Worm (Caenorhabditis elegans) whole organism, L4 larva: ENCODE results near the gene T22B7.3.
A peak's percentile ranks its signal among the peaks of the same experiment; 100 is the strongest.

Experiments
- F10B5.3 ChIP-seq: sonication (generic microtip); optimal IDR thresholded peaks from 2 replicates; lab custom pipeline; 2016; ENCODE audit warnings: mild to moderate bottlenecking, missing genetic modification characterization, missing compliant biosample characterization
- F26F4.8 ChIP-seq: fragments of 200-800 bp; sonication (Bioruptor generic); conservative IDR thresholded peaks from 2 replicates; pipeline ENCODE4 v1.3.6; 2022; ENCODE audit warnings: missing genetic modification characterization, missing compliant biosample characterization
- T20F7.1 ChIP-seq: fragments of 200-800 bp; sonication (Bioruptor generic); optimal IDR thresholded peaks from 2 replicates; lab custom pipeline; 2018; ENCODE audit warnings: mild to moderate bottlenecking, missing genetic modification characterization, missing compliant biosample characterization
- T26A8.4 ChIP-seq: fragments of 200-800 bp; sonication (Bioruptor generic); IDR thresholded peaks from 2 replicates; pipeline ENCODE4 v1.3.6; 2022; ENCODE audit warnings: missing genetic modification characterization, missing compliant biosample characterization
- Y105C5A.15 ChIP-seq: fragments of 200-800 bp; sonication (Bioruptor generic); IDR thresholded peaks from 2 replicates; pipeline ENCODE4 v1.3.6; 2022; ENCODE audit warnings: missing genetic modification characterization, missing compliant biosample characterization
- Y48G9A.11 ChIP-seq: fragments of 200-800 bp; sonication (Bioruptor generic); IDR thresholded peaks from 2 replicates; pipeline ENCODE4 v1.3.6; 2022; ENCODE audit warnings: missing genetic modification reagents, missing genetic modification characterization, missing compliant biosample characterization
- ZK337.2 ChIP-seq: fragments of 200-800 bp; sonication (Bioruptor generic); IDR thresholded peaks from 2 replicates; pipeline ENCODE4 v1.3.6; 2022; ENCODE audit warnings: missing genetic modification reagents, missing genetic modification characterization, missing compliant biosample characterization
- aha-1 ChIP-seq: fragments of 150-350 bp; peaks from one replicate; lab custom pipeline; 2014; ENCODE audit warnings: missing biosample characterization, missing genetic modification characterization
- aly-2 ChIP-seq: sonication (generic microtip); optimal IDR thresholded peaks from 2 replicates; lab custom pipeline; 2018; ENCODE audit warnings: missing biosample characterization, missing genetic modification characterization
- ama-1 ChIP-seq: fragments of 150-350 bp; optimal IDR thresholded peaks from 2 replicates; lab custom pipeline; 2014; ENCODE audit warnings: inconsistent platforms, mixed read lengths
- arid-1 ChIP-seq: fragments of 200-800 bp; sonication (Bioruptor generic); conservative IDR thresholded peaks from 2 replicates; pipeline ENCODE4 v1.3.6; 2022; ENCODE audit warnings: missing genetic modification reagents, missing genetic modification characterization, missing compliant biosample characterization
- attf-4 ChIP-seq: sonication (generic microtip); optimal IDR thresholded peaks from 3 replicates; lab custom pipeline; 2017; ENCODE audit warnings: missing biosample characterization, missing genetic modification characterization
- ceh-20 ChIP-seq: fragments of 200-800 bp; sonication (Bioruptor generic); IDR thresholded peaks from 2 replicates; pipeline ENCODE4 v1.3.6; 2022; ENCODE audit warnings: missing genetic modification reagents, missing genetic modification characterization, missing compliant biosample characterization
- ceh-32 ChIP-seq: sonication (generic microtip); optimal IDR thresholded peaks from 2 replicates; lab custom pipeline; 2016; ENCODE audit warnings: mild to moderate bottlenecking, missing genetic modification characterization, missing compliant biosample characterization; ENCODE audit not compliant: poor library complexity
- daf-8 ChIP-seq: fragments of 200-800 bp; sonication (Bioruptor generic); IDR thresholded peaks from 2 replicates; pipeline ENCODE4 v1.3.6; 2022; ENCODE audit warnings: missing genetic modification characterization, missing compliant biosample characterization
- dmd-6 ChIP-seq: fragments of 200-800 bp; sonication (Bioruptor generic); IDR thresholded peaks from 2 replicates; pipeline ENCODE4 v1.3.6; 2022; ENCODE audit warnings: missing genetic modification reagents, missing genetic modification characterization, missing compliant biosample characterization
- dmd-8 ChIP-seq: fragments of 200-800 bp; sonication (Bioruptor generic); IDR thresholded peaks from 2 replicates; pipeline ENCODE4 v1.3.6; 2022; ENCODE audit warnings: missing genetic modification characterization, missing compliant biosample characterization
- dpl-1 ChIP-seq: fragments of 150-350 bp; optimal IDR thresholded peaks from 2 replicates; lab custom pipeline; 2014; ENCODE audit warnings: missing biosample characterization, missing genetic modification reagents, missing genetic modification characterization
- dve-1 ChIP-seq: sonication (generic microtip); optimal IDR thresholded peaks from 2 replicates; lab custom pipeline; 2017; ENCODE audit warnings: antibody characterized with exemption, mild to moderate bottlenecking, missing genetic modification characterization, missing compliant biosample characterization; ENCODE audit not compliant: insufficient read depth
- fos-1 ChIP-seq: fragments of 150-350 bp; optimal IDR thresholded peaks from 2 replicates; lab custom pipeline; 2014; ENCODE audit warnings: missing biosample characterization, missing genetic modification characterization
- hlh-11 ChIP-seq: fragments of 200-800 bp; sonication (Bioruptor generic); optimal IDR thresholded peaks from 2 replicates; lab custom pipeline; 2018; ENCODE audit warnings: mild to moderate bottlenecking, missing genetic modification characterization, missing compliant biosample characterization
- hlh-30 ChIP-seq: sonication (generic microtip); optimal IDR thresholded peaks from 2 replicates; lab custom pipeline; 2017; ENCODE audit warnings: antibody characterized with exemption, mild to moderate bottlenecking, missing genetic modification characterization, missing compliant biosample characterization; ENCODE audit not compliant: insufficient read depth
- hmg-1.1 ChIP-seq: fragments of 200-800 bp; sonication (Bioruptor generic); IDR thresholded peaks from 2 replicates; pipeline ENCODE4 v1.3.6; 2022; ENCODE audit warnings: missing genetic modification reagents, missing genetic modification characterization, missing compliant biosample characterization
- jun-1 ChIP-seq: fragments of 150-350 bp; optimal IDR thresholded peaks from 2 replicates; lab custom pipeline; 2014; ENCODE audit warnings: missing biosample characterization, missing genetic modification reagents, missing genetic modification characterization
- lim-7 ChIP-seq: fragments of 200-800 bp; sonication (Bioruptor generic); IDR thresholded peaks from 2 replicates; pipeline ENCODE4 v1.3.6; 2022; ENCODE audit warnings: missing genetic modification characterization, missing compliant biosample characterization
- lin-1 ChIP-seq: fragments of 200-800 bp; sonication (Bioruptor generic); IDR thresholded peaks from 2 replicates; pipeline ENCODE4 v1.3.6; 2022; ENCODE audit warnings: missing genetic modification reagents, missing genetic modification characterization, missing compliant biosample characterization
- lsy-2 ChIP-seq, 2 experiments: fragments of 150-350 bp in 1 of 2; sonication (generic microtip) in 1 of 2; optimal IDR thresholded peaks; 2 replicates each; lab custom pipeline; 2014 to 2017; ENCODE audit warnings: missing biosample characterization in 2 of 2, missing genetic modification characterization in 2 of 2
- mdl-1 ChIP-seq, 2 experiments: fragments of 150-350 bp in 1 of 2; sonication (generic microtip) in 1 of 2; optimal IDR thresholded peaks; 2 replicates each; lab custom pipeline; 2014 to 2017; ENCODE audit warnings: missing biosample characterization in 2 of 2, missing genetic modification characterization in 2 of 2
- mdt-29 ChIP-seq: fragments of 200-800 bp; sonication (Bioruptor generic); IDR thresholded peaks from 2 replicates; pipeline ENCODE4 v1.3.6; 2022; ENCODE audit warnings: missing genetic modification reagents, missing genetic modification characterization, missing compliant biosample characterization
- mxl-2 ChIP-seq: fragments of 200-800 bp; sonication (Bioruptor generic); conservative IDR thresholded peaks from 2 replicates; pipeline ENCODE4 v1.3.6; 2022; ENCODE audit warnings: missing genetic modification reagents, missing genetic modification characterization, missing compliant biosample characterization
- mxl-3 ChIP-seq: fragments of 200-800 bp; sonication (Bioruptor generic); optimal IDR thresholded peaks from 2 replicates; lab custom pipeline; 2018; ENCODE audit warnings: mild to moderate bottlenecking, missing genetic modification characterization, missing compliant biosample characterization
- nhr-237 ChIP-seq: sonication (generic microtip); optimal IDR thresholded peaks from 2 replicates; lab custom pipeline; 2017; ENCODE audit warnings: missing biosample characterization, missing genetic modification characterization
- nhr-25 ChIP-seq: sonication (generic microtip); optimal IDR thresholded peaks from 2 replicates; lab custom pipeline; 2017; ENCODE audit warnings: missing genetic modification characterization, mild to moderate bottlenecking, missing compliant biosample characterization, antibody characterized with exemption, moderate library complexity, borderline replicate concordance; ENCODE audit not compliant: insufficient read depth
- nhr-28 ChIP-seq: fragments of 150-350 bp; optimal IDR thresholded peaks from 2 replicates; lab custom pipeline; 2014; ENCODE audit warnings: missing biosample characterization, missing genetic modification characterization
- nhr-41 ChIP-seq: fragments of 200-800 bp; sonication (Bioruptor generic); IDR thresholded peaks from 2 replicates; pipeline ENCODE4 v1.3.6; 2022; ENCODE audit warnings: missing genetic modification reagents, missing genetic modification characterization, missing compliant biosample characterization
- nhr-48 ChIP-seq: sonication (generic microtip); optimal IDR thresholded peaks from 2 replicates; lab custom pipeline; 2016; ENCODE audit warnings: mild to moderate bottlenecking, missing genetic modification characterization, missing compliant biosample characterization
- pha-4 ChIP-seq, 2 experiments: fragments of 150-350 bp in 1 of 2; fragments of 200-800 bp in 1 of 2; sonication (Bioruptor generic) in 1 of 2; IDR thresholded peaks in 1 of 2; optimal IDR thresholded peaks in 1 of 2; 2 replicates each; pipeline versions ENCODE4 v1.3.6 to Lab custom; 2014 to 2022; ENCODE audit warnings: missing genetic modification characterization in 2 of 2, missing genetic modification reagents in 2 of 2, missing biosample characterization in 1 of 2, missing compliant biosample characterization in 1 of 2
- php-3 ChIP-seq: fragments of 200-800 bp; sonication (Bioruptor generic); IDR thresholded peaks from 2 replicates; pipeline ENCODE4 v1.3.6; 2022; ENCODE audit warnings: missing genetic modification reagents, missing genetic modification characterization, missing compliant biosample characterization
- pqm-1 ChIP-seq: sonication (generic microtip); optimal IDR thresholded peaks from 2 replicates; lab custom pipeline; 2017; ENCODE audit warnings: missing biosample characterization, missing genetic modification characterization
- snpc-1.2 ChIP-seq: fragments of 200-800 bp; sonication (Bioruptor generic); IDR thresholded peaks from 2 replicates; pipeline ENCODE4 v1.3.6; 2022; ENCODE audit warnings: missing genetic modification reagents, missing genetic modification characterization, missing compliant biosample characterization
- spr-1 ChIP-seq: sonication (generic microtip); optimal IDR thresholded peaks from 2 replicates; lab custom pipeline; 2016; ENCODE audit warnings: mild to moderate bottlenecking, missing genetic modification characterization, missing compliant biosample characterization
- unc-62 ChIP-seq, 3 experiments: fragments of 150-350 bp in 1 of 3; sonication (generic microtip); optimal IDR thresholded peaks in 2 of 3; peaks in 1 of 3; 1 replicate in 1 of 3; 2 replicates in 2 of 3; lab custom pipeline; 2014 to 2017; ENCODE audit warnings: missing biosample characterization in 3 of 3, missing genetic modification characterization in 3 of 3, missing genetic modification reagents in 3 of 3, missing genotype in 1 of 3
- zfp-3 ChIP-seq: fragments of 200-800 bp; sonication (Bioruptor generic); conservative IDR thresholded peaks from 2 replicates; pipeline ENCODE4 v1.3.6; 2022; ENCODE audit warnings: missing genetic modification reagents, missing genetic modification characterization, missing compliant biosample characterization
- ztf-11 ChIP-seq: fragments of 150-350 bp; optimal IDR thresholded peaks from 2 replicates; lab custom pipeline; 2014; ENCODE audit warnings: missing biosample characterization, missing genetic modification characterization

T22B7.3 gene

ce11 chrX:5646951-5647423, at the start of gene T22B7.3:
TSS of gene T22B7.3 (plus strand) at chrX:5647373.
- TF ChIP-seq mxl-2 (no peak), ceh-32 (tag; lab: Kevin White, UChicago) (no peak), ztf-11 (tag; lab: Kevin White, UChicago) (no peak), spr-1 (tag; lab: Kevin White, UChicago) (no peak), ceh-20 (GFP tag; lab: Robert Waterston, UW) (no peak), mdt-29 (GFP tag; lab: Robert Waterston, UW) (no peak), snpc-1.2 (no peak), nhr-48 (tag; lab: Kevin White, UChicago) (peak; percentile 61), php-3 (0 out of 2 replicates have a peak, but pooled peaks have one; percentile 33), T26A8.4 (no peak), nhr-25 (no peak)
- TF ChIP-seq, all 104 proteins: peak for 2

DNA sequence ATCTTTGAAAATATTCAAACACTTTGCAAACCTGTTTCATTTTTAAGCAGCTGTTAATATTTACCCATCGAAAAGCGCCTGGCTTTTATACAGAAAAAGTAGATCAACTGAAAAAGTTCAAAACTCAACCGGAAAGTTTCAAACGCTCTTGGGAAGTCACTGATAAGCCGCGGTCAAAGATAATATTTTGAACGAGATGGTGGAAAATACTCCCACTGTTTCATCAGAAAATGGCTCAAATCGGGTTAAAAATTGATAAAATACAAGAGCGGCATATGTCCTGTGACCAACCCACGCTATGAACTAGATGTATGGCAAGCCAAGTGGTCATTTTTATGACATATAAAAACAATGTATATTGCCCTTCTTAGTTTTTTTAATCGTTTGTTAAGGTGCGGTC, 47.9 kb upstream of the T22B7.3 start, which contains the start of gene sulp-2:
sulp-2 (minus strand) TSS at position 107 of the 400 bp plus-strand sequence.
- TF ChIP-seq pha-4 (GFP tag; IDR thresholded peaks at IDR 0.05; lab: Robert Waterston, UW) (no peak), pha-4 (tag; optimal IDR thresholded peaks at IDR 0.05; lab: Kevin White, UChicago) (no peak), nhr-41 (GFP tag; lab: Robert Waterston, UW) (no peak), dve-1 (peak; percentile 11), hlh-11 (peak; percentile 39), fos-1 (tag; lab: Kevin White, UChicago) (no peak), hmg-1.1 (no peak), nhr-28 (tag; lab: Kevin White, UChicago) (peak; percentile 2), pqm-1 (tag; lab: Kevin White, UChicago) (peak; percentile 11), zfp-3 (no peak), unc-62 (GFP tag; optimal IDR thresholded peaks at IDR 0.05 in 1 of 2; lab: Kevin White, UChicago) (peak in 1 of 2 experiments; percentile 85), unc-62 (tag; optimal IDR thresholded peaks at IDR 0.05; lab: Kevin White, UChicago) (no peak), lim-7 (GFP tag; lab: Robert Waterston, UW) (no peak)

- TF ChIP-seq mdt-29 (GFP tag; lab: Robert Waterston, UW) (no peak), mdl-1 (tag; optimal IDR thresholded peaks at IDR 0.05; lab: Kevin White, UChicago) (peak in 1 of 2 experiments; percentile 30), Y105C5A.15 (GFP tag; lab: Robert Waterston, UW) (no peak), unc-62 (GFP tag; optimal IDR thresholded peaks at IDR 0.05 in 1 of 2; lab: Kevin White, UChicago) (peak in 1 of 2 experiments; percentile 46), unc-62 (tag; optimal IDR thresholded peaks at IDR 0.05; lab: Kevin White, UChicago) (no peak), nhr-48 (tag; lab: Kevin White, UChicago) (peak; percentile 37), hlh-11 (peak; percentile 67), lin-1 (GFP tag; lab: Robert Waterston, UW) (no peak), attf-4 (no peak), daf-8 (no peak), T20F7.1 (GFP tag; lab: Kevin White, UChicago) (no peak), aha-1 (peak; percentile 95), hlh-30 (tag; lab: Kevin White, UChicago) (peak; percentile 32), dmd-6 (0 out of 2 replicates have a peak, but pooled peaks have one; percentile 14), nhr-28 (tag; lab: Kevin White, UChicago) (peak; percentile 70), mxl-3 (GFP tag; lab: Kevin White, UChicago) (peak; percentile 76), ama-1 (lab: Kevin White, UChicago) (no peak)
Observed at ce11 chrX:5603338-5603816, 43.8 kb upstream of the T22B7.3 start, which contains the start of gene F14D12.1. TSS of gene F14D12.1 (plus strand) at chrX:5603766.

- TF ChIP-seq F10B5.3 (tag; lab: Kevin White, UChicago) (no peak), T26A8.4 (no peak), F26F4.8 (GFP tag; lab: Robert Waterston, UW) (no peak), pha-4 (GFP tag; IDR thresholded peaks at IDR 0.05; lab: Robert Waterston, UW) (no peak), pha-4 (tag; optimal IDR thresholded peaks at IDR 0.05; lab: Kevin White, UChicago) (no peak), nhr-28 (tag; lab: Kevin White, UChicago) (no peak), nhr-237 (tag; lab: Kevin White, UChicago) (no peak), dmd-8 (GFP tag; lab: Robert Waterston, UW) (no peak), lsy-2 (tag; optimal IDR thresholded peaks at IDR 0.05; lab: Kevin White, UChicago) (no peak), dpl-1 (no peak), arid-1 (GFP tag; lab: Robert Waterston, UW) (no peak), ZK337.2 (GFP tag; lab: Robert Waterston, UW) (no peak), jun-1 (tag; lab: Kevin White, UChicago) (no peak), unc-62 (GFP tag; optimal IDR thresholded peaks at IDR 0.05 in 1 of 2; lab: Kevin White, UChicago) (no peak), unc-62 (tag; optimal IDR thresholded peaks at IDR 0.05; lab: Kevin White, UChicago) (no peak), Y48G9A.11 (no peak), aly-2 (no peak)
Observed at ce11 chrX:5605049-5605448, 42.1 kb upstream of the T22B7.3 start.
